Worm (Caenorhabditis elegans): ENCODE measurements around the gene srv-34.

DNA sequence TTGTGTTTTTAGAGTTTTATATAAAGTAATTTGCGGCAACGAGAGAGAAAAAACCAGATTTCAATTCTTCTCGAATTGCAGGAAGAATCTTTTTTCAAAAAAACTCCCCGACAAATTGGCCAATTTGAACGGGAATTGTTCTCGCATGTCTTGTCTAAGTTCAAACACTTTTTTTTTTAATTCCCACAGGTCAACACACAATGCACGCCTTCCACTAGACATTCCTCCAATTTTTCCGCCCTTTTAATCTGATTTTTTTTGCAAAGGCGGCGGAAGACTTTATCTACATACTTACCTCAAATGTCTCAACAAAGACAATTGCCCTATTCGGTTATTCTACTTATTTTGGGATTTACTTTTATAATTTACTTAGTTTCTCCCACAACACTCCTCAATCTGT is 33.1 kb upstream of the srv-34 start, which contains the start of gene F26D2.3:
- TF ChIP-seq unc-130 (GFP tag; optimal IDR thresholded peaks at IDR 0.05) = no peak
- no peak for TF ChIP-seq sptf-2 (GFP tag; optimal IDR thresholded peaks at IDR 0.05)
- no peak for TF ChIP-seq zim-3 (tag; optimal IDR thresholded peaks at IDR 0.05)
- TF ChIP-seq ama-1 (optimal IDR thresholded peaks at IDR 0.05) = no peak
- TF ChIP-seq ama-1 (GFP tag; optimal IDR thresholded peaks at IDR 0.05) = no peak
- no peak for TF ChIP-seq F33H1.4 (GFP tag; IDR thresholded peaks at IDR 0.05)
- no peak for TF ChIP-seq F22D6.2 (tag; optimal IDR thresholded peaks at IDR 0.05)
- no peak for TF ChIP-seq ceh-40 (GFP tag; IDR thresholded peaks at IDR 0.05)
- no peak for TF ChIP-seq unc-62 (GFP tag; optimal IDR thresholded peaks at IDR 0.05)
- no peak for TF ChIP-seq sea-2 (GFP tag; IDR thresholded peaks at IDR 0.05)
- TF ChIP-seq snpc-1.3 (tag; optimal IDR thresholded peaks at IDR 0.05; ENCODE audit: insufficient read depth) = no peak
- TF ChIP-seq dox-1 (GFP tag; IDR thresholded peaks at IDR 0.05) = no peak
- TF ChIP-seq akir-1 (GFP tag; optimal IDR thresholded peaks at IDR 0.05) = no peak
